ENCODE assay signal across 2 fruit fly cellular contexts in genomic region chr3R:14287980-14288379, dm6.
TF ChIP-seq lines count a peak whose summit lies in the region.

No protein-coding gene starts in this region.

- no peak for TF ChIP-seq CTCF in whole organism, embryonic (GFP tag; optimal IDR thresholded peaks at IDR 0.05; lab: Kevin White, UChicago)

TF ChIP-seq in whole organism, adult, 20 proteins besides CTCF, POLR2A, EP300 and RAD21:
- TF ChIP-seq kay (GFP tag; lab: Kevin White, UChicago; ENCODE audit: borderline replicate concordance) (peak; percentile 46), toe (GFP tag; optimal IDR thresholded peaks at IDR 0.05; lab: Kevin White, UChicago) (no peak)

TF ChIP-seq in whole organism, embryonic, 481 proteins besides CTCF, POLR2A, EP300 and RAD21:
- TF ChIP-seq sd (tag; optimal IDR thresholded peaks at IDR 0.05; lab: Kevin White, UChicago) (peak; percentile 83), Med (GFP tag; lab: Kevin White, UChicago) (peak; percentile 38), odd (GFP tag; optimal IDR thresholded peaks at IDR 0.05; lab: Kevin White, UChicago) (no peak), vvl (GFP tag; IDR thresholded peaks at IDR 0.05; lab: Robert Waterston, UW) (no peak), CG14050 (GFP tag; IDR thresholded peaks at IDR 0.05; lab: Robert Waterston, UW) (no peak), CG4404 (GFP tag; IDR thresholded peaks at IDR 0.05; lab: Robert Waterston, UW) (no peak), CG17612 (GFP tag; IDR thresholded peaks at IDR 0.05; lab: Robert Waterston, UW) (no peak), CG34376 (GFP tag; optimal IDR thresholded peaks at IDR 0.05; lab: Kevin White, UChicago) (peak; percentile 70), btn (GFP tag; optimal IDR thresholded peaks at IDR 0.05; lab: Kevin White, UChicago) (no peak), CG14710 (tag; optimal IDR thresholded peaks at IDR 0.05; lab: Kevin White, UChicago) (no peak), tll (GFP tag; optimal IDR thresholded peaks at IDR 0.05; lab: Kevin White, UChicago) (no peak), D19A (tag; optimal IDR thresholded peaks at IDR 0.05; lab: Kevin White, UChicago) (no peak), CG10565 (GFP tag; optimal IDR thresholded peaks at IDR 0.05; lab: Kevin White, UChicago) (no peak), CG14667 (GFP tag; IDR thresholded peaks at IDR 0.05; lab: Robert Waterston, UW) (no peak), mirr (GFP tag; optimal IDR thresholded peaks at IDR 0.05; lab: Kevin White, UChicago) (peak; percentile 85), Lhr (GFP tag; optimal IDR thresholded peaks at IDR 0.05; lab: Kevin White, UChicago) (no peak), Vsx1 (GFP tag; optimal IDR thresholded peaks at IDR 0.05; lab: Kevin White, UChicago) (no peak), lilli (GFP tag; optimal IDR thresholded peaks at IDR 0.05; lab: Kevin White, UChicago) (no peak), Mad (GFP tag; optimal IDR thresholded peaks at IDR 0.05; lab: Kevin White, UChicago) (no peak), CG3995 (GFP tag; optimal IDR thresholded peaks at IDR 0.05; lab: Kevin White, UChicago) (no peak), CG5953 (GFP tag; IDR thresholded peaks at IDR 0.05; lab: Robert Waterston, UW) (0 out of 2 replicates have a peak, but pooled peaks have one; percentile 14), exex (tag; optimal IDR thresholded peaks at IDR 0.05; lab: Kevin White, UChicago) (peak; percentile 80), CG6254 (GFP tag; optimal IDR thresholded peaks at IDR 0.05; lab: Kevin White, UChicago) (peak; percentile 53), Hsf (GFP tag; optimal IDR thresholded peaks at IDR 0.05; lab: Kevin White, UChicago) (no peak), Usf (GFP tag; optimal IDR thresholded peaks at IDR 0.05; lab: Kevin White, UChicago) (no peak), chinmo (GFP tag; IDR thresholded peaks at IDR 0.05; lab: Robert Waterston, UW; ENCODE audit: partially characterized antibody) (0 out of 4 replicates have a peak, but pooled peaks have one; percentile 4), pan (optimal IDR thresholded peaks at IDR 0.05; lab: Kevin White, UChicago) (no peak), pan (GFP tag; optimal IDR thresholded peaks at IDR 0.05 in 1 of 2, IDR thresholded peaks at IDR 0.05 in 1 of 2) (peak in 1 of 2 experiments; percentile 25), chm (GFP tag; IDR thresholded peaks at IDR 0.05; lab: Robert Waterston, UW) (no peak), ash1 (GFP tag; optimal IDR thresholded peaks at IDR 0.05; lab: Kevin White, UChicago) (no peak), Nf-YC (tag; optimal IDR thresholded peaks at IDR 0.05; lab: Kevin White, UChicago) (no peak), CG8290 (GFP tag; optimal IDR thresholded peaks at IDR 0.05; lab: Kevin White, UChicago) (no peak), CG8290 (tag; optimal IDR thresholded peaks at IDR 0.05; lab: Kevin White, UChicago) (peak in 1 of 2 experiments; percentile 10), zfh2 (GFP tag; optimal IDR thresholded peaks at IDR 0.05; lab: Kevin White, UChicago) (no peak), CG8281 (tag; optimal IDR thresholded peaks at IDR 0.05; lab: Kevin White, UChicago) (no peak), Hey (tag; optimal IDR thresholded peaks at IDR 0.05; lab: Kevin White, UChicago) (peak; percentile 78), sug (tag; optimal IDR thresholded peaks at IDR 0.05; lab: Kevin White, UChicago) (peak; percentile 42), Ptx1 (GFP tag; IDR thresholded peaks at IDR 0.05; lab: Robert Waterston, UW) (no peak), pros (GFP tag; optimal IDR thresholded peaks at IDR 0.05; lab: Kevin White, UChicago) (no peak)

Comparison
In these comparisons a context has a peak if more than half of its experiments do, and no peak if none do; other contexts are left out.
1. Of the 1 proteins assayed by ChIP-seq in both whole organism, embryonic and whole organism, adult: peak only in whole organism, embryonic: none; only in whole organism, adult: kay; in both: none; in neither: 0.